Fruit fly (Drosophila melanogaster): ENCODE results near the gene Cip4.

dm6 chr3L:4292120-4292697 is 71.7 kb downstream of the Cip4 start, which contains the start of the genes CG15012 and Fdx2:
- no peak for TF ChIP-seq Sox15 (GFP tag; optimal IDR thresholded peaks at IDR 0.05)
- no peak for TF ChIP-seq CG10669 (GFP tag; optimal IDR thresholded peaks at IDR 0.05)
- peak; percentile 35 for TF ChIP-seq Hr39 (GFP tag; optimal IDR thresholded peaks at IDR 0.05)
- TF ChIP-seq Lpt (GFP tag; optimal IDR thresholded peaks at IDR 0.05) = no peak
- TF ChIP-seq CG1621 (tag; optimal IDR thresholded peaks at IDR 0.05) = no peak
- no peak for TF ChIP-seq Ets21C (GFP tag; optimal IDR thresholded peaks at IDR 0.05)
- no peak for TF ChIP-seq salr (GFP tag; optimal IDR thresholded peaks at IDR 0.05)
- no peak for TF ChIP-seq fd59A (GFP tag; optimal IDR thresholded peaks at IDR 0.05)

Data from whole organism, prepupa.